Worm (Caenorhabditis elegans) whole organism, early embryonic: ENCODE measurements around the gene gstk-2.

Experiments used
- F13C5.2 ChIP-seq: sonication (generic microtip); optimal IDR thresholded peaks from 2 replicates; lab custom pipeline; 2017; ENCODE audit warnings: mild to moderate bottlenecking, missing genetic modification characterization, inconsistent platforms, missing compliant biosample characterization
- ama-1 ChIP-seq: fragments of 150-350 bp; optimal IDR thresholded peaks from 2 replicates; lab custom pipeline; 2014
- hmbx-1 ChIP-seq: sonication (generic microtip); optimal IDR thresholded peaks from 2 replicates; lab custom pipeline; 2016; ENCODE audit warnings: mild to moderate bottlenecking, missing genetic modification characterization, missing compliant biosample characterization

DNA sequence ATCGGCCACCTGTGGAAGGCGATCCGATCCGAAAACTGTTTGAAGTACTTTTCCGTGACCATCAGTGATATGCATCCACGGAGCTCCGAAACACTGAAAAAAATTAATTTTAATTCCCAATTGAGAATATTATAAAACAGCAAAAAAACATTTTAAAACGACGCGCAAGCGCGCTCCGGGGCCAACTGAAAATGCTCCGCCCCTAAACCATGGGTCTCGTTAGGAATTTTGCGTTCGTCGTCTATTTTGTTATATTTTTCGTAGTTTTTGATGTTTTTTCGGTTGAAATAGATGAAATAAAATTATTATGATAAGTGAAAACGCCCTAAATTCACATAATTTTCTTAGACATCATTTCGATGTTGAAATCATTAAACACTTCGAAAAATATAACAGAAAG lies 1.5 kb downstream of the gstk-2 start:
- no peak for TF ChIP-seq ama-1
- TF ChIP-seq hmbx-1 (tag; lab: Kevin White, UChicago), result no peak
- TF ChIP-seq F13C5.2 (tag; lab: Kevin White, UChicago), result no peak
